Worm (Caenorhabditis elegans) whole organism, mixed stage, embryonic: Measurements from ENCODE around the gene phf-31.

ENCODE experiments used
- M03D4.4 ChIP-seq: sonication (generic microtip); optimal IDR thresholded peaks from 2 replicates; lab custom pipeline; 2017; ENCODE audit warnings: mild to moderate bottlenecking, missing genetic modification characterization, missing compliant biosample characterization
- blmp-1 ChIP-seq: fragments of 150-350 bp; optimal IDR thresholded peaks from 2 replicates; lab custom pipeline; 2014; ENCODE audit warnings: missing biosample characterization, missing genetic modification characterization
- ceh-43 ChIP-seq: fragments of 200-800 bp; sonication (Bioruptor generic); optimal IDR thresholded peaks from 2 replicates; lab custom pipeline; 2018; ENCODE audit warnings: mild to moderate bottlenecking, missing genetic modification characterization, moderate library complexity, missing compliant biosample characterization
- ceh-83 ChIP-seq: fragments of 200-800 bp; sonication (Bioruptor generic); optimal IDR thresholded peaks from 2 replicates; lab custom pipeline; 2018; ENCODE audit warnings: mild to moderate bottlenecking, missing genetic modification characterization, missing compliant biosample characterization
- ces-1 ChIP-seq: fragments of 150-350 bp; optimal IDR thresholded peaks from 2 replicates; lab custom pipeline; 2014; ENCODE audit warnings: missing biosample characterization, missing genetic modification reagents, missing genetic modification characterization
- cnd-1 ChIP-seq: fragments of 200-800 bp; sonication (Bioruptor generic); optimal IDR thresholded peaks from 2 replicates; lab custom pipeline; 2018; ENCODE audit warnings: mild to moderate bottlenecking, missing genetic modification characterization, missing compliant biosample characterization
- drap-1 ChIP-seq: fragments of 200-800 bp; sonication (Bioruptor generic); optimal IDR thresholded peaks from 3 replicates; lab custom pipeline; 2018; ENCODE audit warnings: mild to moderate bottlenecking, missing genetic modification characterization, missing compliant biosample characterization
- elt-1 ChIP-seq: sonication (generic microtip); optimal IDR thresholded peaks from 2 replicates; lab custom pipeline; 2017; ENCODE audit warnings: missing genetic modification characterization, mild to moderate bottlenecking, missing compliant biosample characterization, antibody characterized with exemption, moderate library complexity, borderline replicate concordance; ENCODE audit not compliant: insufficient read depth
- elt-3 ChIP-seq: fragments of 150-350 bp; optimal IDR thresholded peaks from 2 replicates; lab custom pipeline; 2014; ENCODE audit warnings: missing biosample characterization, missing genetic modification characterization
- flh-1 ChIP-seq: fragments of 200-800 bp; sonication (Bioruptor generic); optimal IDR thresholded peaks from 2 replicates; lab custom pipeline; 2018; ENCODE audit warnings: mild to moderate bottlenecking, missing genetic modification characterization, moderate library complexity, missing compliant biosample characterization
- ham-2 ChIP-seq: fragments of 200-800 bp; sonication (Bioruptor generic); optimal IDR thresholded peaks from 2 replicates; lab custom pipeline; 2018; ENCODE audit warnings: mild to moderate bottlenecking, missing genetic modification characterization, missing compliant biosample characterization
- hlh-1 ChIP-seq: fragments of 150-350 bp; optimal IDR thresholded peaks from 2 replicates; lab custom pipeline; 2014; ENCODE audit warnings: missing biosample characterization, missing genetic modification reagents, missing genetic modification characterization
- lin-13 ChIP-seq: fragments of 150-350 bp; optimal IDR thresholded peaks from 2 replicates; lab custom pipeline; 2014; ENCODE audit warnings: missing biosample characterization, missing genetic modification characterization
- mep-1 ChIP-seq: fragments of 150-350 bp; optimal IDR thresholded peaks from 2 replicates; lab custom pipeline; 2017; ENCODE audit warnings: missing biosample characterization, missing genetic modification reagents, missing genetic modification characterization, inconsistent platforms
- mls-2 ChIP-seq: sonication (generic microtip); optimal IDR thresholded peaks from 2 replicates; lab custom pipeline; 2016; ENCODE audit warnings: mild to moderate bottlenecking, missing genetic modification characterization, moderate library complexity, missing compliant biosample characterization
- nhr-2 ChIP-seq: fragments of 150-350 bp; optimal IDR thresholded peaks from 2 replicates; lab custom pipeline; 2014; ENCODE audit warnings: missing biosample characterization, missing genetic modification characterization
- nhr-237 ChIP-seq: fragments of 150-350 bp; optimal IDR thresholded peaks from 2 replicates; lab custom pipeline; 2014; ENCODE audit warnings: missing biosample characterization, missing genetic modification characterization
- nhr-28 ChIP-seq: fragments of 150-350 bp; optimal IDR thresholded peaks from 2 replicates; lab custom pipeline; 2014; ENCODE audit warnings: missing biosample characterization, missing genetic modification characterization
- nhr-76 ChIP-seq: sonication (generic microtip); optimal IDR thresholded peaks from 2 replicates; lab custom pipeline; 2017; ENCODE audit warnings: missing biosample characterization, missing genetic modification characterization
- pha-4 ChIP-seq: fragments of 150-350 bp; optimal IDR thresholded peaks from 2 replicates; lab custom pipeline; 2018; ENCODE audit warnings: missing biosample characterization, missing genetic modification reagents, missing genetic modification characterization
- sem-2 ChIP-seq: fragments of 200-800 bp; sonication (Bioruptor generic); optimal IDR thresholded peaks from 2 replicates; lab custom pipeline; 2018; ENCODE audit warnings: mild to moderate bottlenecking, missing genetic modification characterization, missing compliant biosample characterization
- snpc-4 ChIP-seq: fragments of 150-350 bp; optimal IDR thresholded peaks from 2 replicates; lab custom pipeline; 2014; ENCODE audit warnings: missing biosample characterization, missing genetic modification characterization
- sptf-1 ChIP-seq: sonication (generic microtip); optimal IDR thresholded peaks from 2 replicates; lab custom pipeline; 2017; ENCODE audit warnings: mild to moderate bottlenecking, missing genetic modification characterization, moderate library complexity, missing compliant biosample characterization
- tbx-8 ChIP-seq: fragments of 200-800 bp; sonication (Bioruptor generic); optimal IDR thresholded peaks from 2 replicates; lab custom pipeline; 2018; ENCODE audit warnings: mild to moderate bottlenecking, missing genetic modification characterization, moderate library complexity, missing compliant biosample characterization
- unc-120 ChIP-seq: sonication (generic microtip); optimal IDR thresholded peaks from 2 replicates; lab custom pipeline; 2017; ENCODE audit warnings: missing genetic modification characterization, missing compliant biosample characterization; ENCODE audit not compliant: poor library complexity, severe bottlenecking
- unc-39 ChIP-seq: fragments of 150-350 bp; optimal IDR thresholded peaks from 2 replicates; lab custom pipeline; 2014; ENCODE audit warnings: missing biosample characterization, missing genetic modification characterization
- unc-62 ChIP-seq: fragments of 150-350 bp; optimal IDR thresholded peaks from 2 replicates; lab custom pipeline; 2014; ENCODE audit warnings: missing biosample characterization, missing genetic modification reagents, missing genetic modification characterization
- zip-8 ChIP-seq: fragments of 150-350 bp; optimal IDR thresholded peaks from 2 replicates; lab custom pipeline; 2014; ENCODE audit warnings: missing biosample characterization, missing genetic modification characterization
- ztf-11 ChIP-seq: fragments of 150-350 bp; optimal IDR thresholded peaks from 2 replicates; lab custom pipeline; 2014; ENCODE audit warnings: missing biosample characterization, missing genetic modification characterization

phf-31 gene

ce11 chrX:10681698-10682097 is at the start of gene phf-31:
TSS of gene phf-31 (plus strand) at chrX:10681998.
- no peak for TF ChIP-seq M03D4.4 (tag; lab: Kevin White, UChicago)
- TF ChIP-seq, all 35 proteins: peak for 0

DNA sequence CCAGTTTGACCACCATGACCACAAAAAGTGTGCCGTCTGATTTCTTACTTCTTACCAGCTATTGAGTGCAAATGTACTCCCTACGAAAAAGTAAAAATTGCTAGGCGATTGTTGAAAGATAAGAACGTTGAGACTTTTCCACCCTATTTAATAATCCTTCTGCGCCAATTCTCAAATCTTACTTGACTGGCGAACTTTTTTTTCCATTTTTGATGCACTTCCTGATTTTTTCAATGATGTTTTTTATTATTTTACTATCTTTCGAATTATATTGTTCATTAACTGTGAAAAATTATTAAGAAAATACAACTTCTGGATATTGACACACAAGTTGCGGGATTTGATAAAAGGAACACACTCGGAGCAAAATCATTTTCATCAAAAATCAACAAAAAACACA is 46.2 kb upstream of the phf-31 start, which contains the start of gene daf-12:
daf-12 (plus strand) TSS at position 301 of the 400 bp plus-strand sequence.
- TF ChIP-seq lin-13 (tag; lab: Kevin White, UChicago) (no peak), pha-4 (no peak), hlh-1 (tag; lab: Kevin White, UChicago) (no peak)
- TF ChIP-seq, all 35 proteins: peak for 0

DNA sequence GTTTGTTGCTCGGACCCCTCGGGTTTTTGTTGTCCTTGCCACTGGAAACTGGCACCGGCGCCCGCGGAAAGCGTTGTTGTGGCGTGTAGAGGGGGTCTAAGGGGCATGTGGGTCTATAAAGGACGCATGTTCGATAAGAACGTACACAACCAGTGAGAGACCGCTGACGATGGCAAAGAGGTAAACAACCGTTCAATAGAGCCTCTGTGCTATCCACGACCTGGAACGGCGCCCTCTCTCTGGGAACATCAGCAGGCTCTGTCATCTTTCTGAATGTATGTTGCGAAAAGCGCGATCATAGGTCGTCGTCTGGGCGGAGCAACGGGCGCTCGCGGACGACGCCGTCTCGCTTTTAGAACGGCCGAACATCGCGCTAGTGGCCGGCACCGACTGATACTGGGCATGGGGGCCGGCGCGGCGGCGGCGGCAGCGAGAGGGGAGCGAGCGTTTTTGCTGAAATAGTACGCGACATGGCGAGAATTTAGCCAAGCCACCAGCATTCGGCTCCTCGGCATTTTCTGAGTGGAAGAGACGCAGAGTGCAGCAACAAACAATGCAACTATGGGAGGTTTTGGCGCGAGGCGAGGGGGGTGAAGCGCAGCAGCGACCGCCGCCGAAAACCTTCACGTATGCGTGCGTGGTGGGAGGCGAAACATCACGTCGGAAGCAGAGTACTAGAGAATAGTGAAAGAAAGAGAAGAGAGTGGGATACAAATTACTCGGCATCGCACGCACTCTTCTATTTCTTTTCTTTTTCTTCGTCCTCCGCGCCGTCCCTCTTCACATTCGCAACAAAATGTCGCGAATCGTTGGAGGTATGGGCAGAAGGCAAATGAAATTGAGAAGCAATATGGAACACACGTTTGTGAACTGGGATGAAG is 44.5 kb upstream of the phf-31 start:
- peak; percentile 94 for TF ChIP-seq ham-2 (GFP tag; lab: Kevin White, UChicago)
- TF ChIP-seq flh-1 (GFP tag; lab: Kevin White, UChicago) = no peak
- TF ChIP-seq unc-62 (GFP tag; lab: Kevin White, UChicago) = peak; percentile 44
- peak; percentile 61 for TF ChIP-seq unc-120 (tag; lab: Kevin White, UChicago)
- TF ChIP-seq elt-1 (tag; lab: Kevin White, UChicago) = no peak
- TF ChIP-seq snpc-4 (tag; lab: Kevin White, UChicago) = no peak
- peak; percentile 30 for TF ChIP-seq pha-4
- TF ChIP-seq M03D4.4 (tag; lab: Kevin White, UChicago) = no peak
- peak; percentile 62 for TF ChIP-seq mep-1
- no peak for TF ChIP-seq mls-2 (tag; lab: Kevin White, UChicago)
- TF ChIP-seq nhr-237 = peak; percentile 59
- peak; percentile 34 for TF ChIP-seq ces-1 (GFP tag; lab: Kevin White, UChicago)
- TF ChIP-seq drap-1 (GFP tag; lab: Kevin White, UChicago) = peak; percentile 13
- TF ChIP-seq, all 35 proteins: peak for 8

ce11 chrX:10639403-10639812 is 42.4 kb upstream of the phf-31 start:
- no peak for TF ChIP-seq ceh-43 (GFP tag; lab: Kevin White, UChicago)
- TF ChIP-seq zip-8 = peak; percentile 12
- TF ChIP-seq M03D4.4 (tag; lab: Kevin White, UChicago) = no peak
- TF ChIP-seq ztf-11 (tag; lab: Kevin White, UChicago) = no peak

DNA sequence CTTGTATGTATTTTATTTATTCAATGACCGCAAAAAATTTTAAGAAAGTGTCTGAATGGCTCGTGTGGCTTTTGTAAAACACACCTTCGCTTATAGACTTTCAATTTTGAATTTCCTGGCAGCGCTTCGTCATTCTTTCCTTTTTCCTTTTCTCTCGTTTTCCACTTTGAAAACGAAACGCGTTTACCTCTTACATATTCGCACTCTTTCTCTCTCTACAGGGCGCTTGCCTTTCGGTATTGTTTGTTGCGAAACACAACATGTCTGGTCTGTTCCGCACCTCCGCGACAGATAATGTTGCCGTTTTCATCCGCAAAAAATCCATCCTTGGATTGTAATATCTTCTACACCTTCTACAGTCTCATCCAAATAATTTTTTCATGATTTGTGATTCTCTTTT is 41.2 kb upstream of the phf-31 start:
- TF ChIP-seq ham-2 (GFP tag; lab: Kevin White, UChicago) (no peak), ztf-11 (tag; lab: Kevin White, UChicago) (no peak), mls-2 (tag; lab: Kevin White, UChicago) (no peak), blmp-1 (tag; lab: Kevin White, UChicago) (peak; percentile 71), nhr-2 (no peak)
- TF ChIP-seq, all 35 proteins: peak for 1

- no peak for TF ChIP-seq elt-3 (tag; lab: Kevin White, UChicago)
- no peak for TF ChIP-seq elt-1 (tag; lab: Kevin White, UChicago)
- TF ChIP-seq drap-1 (GFP tag; lab: Kevin White, UChicago) = no peak
- no peak for TF ChIP-seq flh-1 (GFP tag; lab: Kevin White, UChicago)
- TF ChIP-seq nhr-2 = no peak
- TF ChIP-seq ztf-11 (tag; lab: Kevin White, UChicago) = no peak
- no peak for TF ChIP-seq tbx-8 (GFP tag; lab: Kevin White, UChicago)
- no peak for TF ChIP-seq nhr-76
- TF ChIP-seq mep-1 = no peak
- TF ChIP-seq lin-13 (tag; lab: Kevin White, UChicago) = no peak
- no peak for TF ChIP-seq ceh-43 (GFP tag; lab: Kevin White, UChicago)
- no peak for TF ChIP-seq snpc-4 (tag; lab: Kevin White, UChicago)
- TF ChIP-seq unc-39 = no peak
- TF ChIP-seq unc-62 (GFP tag; lab: Kevin White, UChicago) = no peak
Observed at ce11 chrX:10645148-10645547, 36.6 kb upstream of the phf-31 start.

ce11 chrX:10647590-10648105 is 34.1 kb upstream of the phf-31 start:
- no peak for TF ChIP-seq ceh-83 (GFP tag; lab: Kevin White, UChicago)
- TF ChIP-seq sem-2 (GFP tag; lab: Kevin White, UChicago) = no peak
- TF ChIP-seq sptf-1 (tag; lab: Kevin White, UChicago) = no peak
- TF ChIP-seq drap-1 (GFP tag; lab: Kevin White, UChicago) = no peak
- no peak for TF ChIP-seq cnd-1
- no peak for TF ChIP-seq unc-62 (GFP tag; lab: Kevin White, UChicago)
- TF ChIP-seq lin-13 (tag; lab: Kevin White, UChicago) = no peak
- no peak for TF ChIP-seq elt-3 (tag; lab: Kevin White, UChicago)
- TF ChIP-seq nhr-2 = no peak
- TF ChIP-seq ceh-43 (GFP tag; lab: Kevin White, UChicago) = no peak
- TF ChIP-seq blmp-1 (tag; lab: Kevin White, UChicago) = no peak
- TF ChIP-seq tbx-8 (GFP tag; lab: Kevin White, UChicago) = no peak
- no peak for TF ChIP-seq nhr-28 (tag; lab: Kevin White, UChicago)
- TF ChIP-seq flh-1 (GFP tag; lab: Kevin White, UChicago) = no peak
